Fruit fly (Drosophila melanogaster) whole organism, embryonic: ENCODE measurements around the gene Mipp2.
A peak's percentile ranks its signal among the peaks of the same experiment; 100 is the strongest.

Experiments used
- Aef1 ChIP-seq: fragments of 200-800 bp; sonication (Bioruptor generic); IDR thresholded peaks from 3 replicates; pipeline ENCODE4 v1.3.6; 2022; ENCODE audit warnings: missing biosample characterization, missing genetic modification characterization
- BEAF-32 ChIP-seq: fragments of 200-800 bp; sonication (Bioruptor generic); optimal IDR thresholded peaks from 3 replicates; lab custom pipeline; 2017; ENCODE audit warnings: missing biosample characterization, missing genetic modification characterization, mild to moderate bottlenecking, moderate library complexity, missing genetic modification reagents
- CG10366 ChIP-seq: fragments of 200-800 bp; sonication (Bioruptor generic); IDR thresholded peaks from 2 replicates; pipeline ENCODE4 v1.3.6; 2022; ENCODE audit warnings: missing biosample characterization, missing genetic modification characterization
- CG11504 ChIP-seq: fragments of 200-800 bp; sonication (Bioruptor generic); optimal IDR thresholded peaks from 3 replicates; lab custom pipeline; 2019; ENCODE audit warnings: missing biosample characterization, mild to moderate bottlenecking, missing genetic modification characterization, moderate library complexity
- CG11696 ChIP-seq: fragments of 200-800 bp; sonication (Bioruptor generic); IDR thresholded peaks from 2 replicates; pipeline ENCODE4 v1.3.6; 2022; ENCODE audit warnings: missing biosample characterization, missing genetic modification characterization
- CG12659 ChIP-seq: fragments of 200-800 bp; sonication (Bioruptor generic); optimal IDR thresholded peaks from 3 replicates; lab custom pipeline; 2017; ENCODE audit warnings: mild to moderate bottlenecking, missing biosample characterization, missing genetic modification reagents, missing genetic modification characterization
- CG14710 ChIP-seq: fragments of 200-800 bp; sonication (Bioruptor generic); optimal IDR thresholded peaks from 3 replicates; lab custom pipeline; 2019; ENCODE audit warnings: missing biosample characterization, mild to moderate bottlenecking, missing genetic modification characterization, moderate library complexity
- CG15073 ChIP-seq: fragments of 200-800 bp; sonication (Bioruptor generic); optimal IDR thresholded peaks from 2 replicates; lab custom pipeline; 2016; ENCODE audit warnings: missing biosample characterization, missing genetic modification characterization
- CG4424 ChIP-seq: fragments of 200-800 bp; sonication (Bioruptor generic); optimal IDR thresholded peaks from 3 replicates; lab custom pipeline; 2016; ENCODE audit warnings: missing biosample characterization, missing genetic modification characterization
- CG5245 ChIP-seq: fragments of 200-800 bp; sonication (Bioruptor generic); optimal IDR thresholded peaks from 3 replicates; lab custom pipeline; 2016; ENCODE audit warnings: missing biosample characterization, missing genetic modification characterization
- CG6791 ChIP-seq: fragments of 200-800 bp; sonication (Bioruptor generic); IDR thresholded peaks from 3 replicates; pipeline ENCODE4 v1.3.6; 2022; ENCODE audit warnings: missing biosample characterization, missing genetic modification characterization; ENCODE audit not compliant: partially characterized antibody
- CG9727 ChIP-seq: fragments of 200-800 bp; sonication (Bioruptor generic); optimal IDR thresholded peaks from 3 replicates; lab custom pipeline; 2017; ENCODE audit warnings: missing biosample characterization, mild to moderate bottlenecking, missing genetic modification characterization
- CG9876 ChIP-seq: fragments of 200-800 bp; sonication (Bioruptor generic); optimal IDR thresholded peaks from 2 replicates; lab custom pipeline; 2016; ENCODE audit warnings: missing biosample characterization, missing genetic modification characterization
- Camta ChIP-seq: fragments of 200-800 bp; sonication (Bioruptor generic); optimal IDR thresholded peaks from 2 replicates; lab custom pipeline; 2016; ENCODE audit warnings: missing biosample characterization, missing genetic modification characterization
- Dbx ChIP-seq: fragments of 200-800 bp; sonication (Bioruptor generic); IDR thresholded peaks from 3 replicates; pipeline ENCODE4 v1.3.6; 2022; ENCODE audit warnings: missing biosample characterization, missing genetic modification characterization
- Elba2 ChIP-seq: fragments of 200-800 bp; sonication (Bioruptor generic); optimal IDR thresholded peaks from 3 replicates; lab custom pipeline; 2016; ENCODE audit warnings: missing biosample characterization, missing genetic modification characterization
- Ets97D ChIP-seq: fragments of 200-800 bp; sonication (Bioruptor generic); optimal IDR thresholded peaks from 3 replicates; lab custom pipeline; 2016; ENCODE audit warnings: missing biosample characterization, missing genetic modification characterization
- Gug ChIP-seq: fragments of 200-800 bp; sonication (Bioruptor generic); IDR thresholded peaks from 4 replicates; pipeline ENCODE4 v1.3.6; 2022; ENCODE audit warnings: missing biosample characterization, missing genetic modification characterization
- HLH3B ChIP-seq: fragments of 200-800 bp; sonication (Bioruptor generic); IDR thresholded peaks from 2 replicates; pipeline ENCODE4 v1.3.6; 2022; ENCODE audit warnings: missing biosample characterization, missing genetic modification characterization
- Meics ChIP-seq: fragments of 200-800 bp; sonication (Bioruptor generic); optimal IDR thresholded peaks from 2 replicates; lab custom pipeline; 2017; ENCODE audit warnings: missing biosample characterization, mild to moderate bottlenecking, missing genetic modification characterization
- Opbp ChIP-seq: fragments of 200-800 bp; sonication (Bioruptor generic); IDR thresholded peaks from 3 replicates; pipeline ENCODE4 v1.3.6; 2022; ENCODE audit warnings: missing biosample characterization, missing genetic modification characterization; ENCODE audit not compliant: partially characterized antibody
- Rfx ChIP-seq: fragments of 200-800 bp; sonication (Bioruptor generic); IDR thresholded peaks from 2 replicates; pipeline ENCODE4 v1.3.6; 2022; ENCODE audit warnings: missing biosample characterization, missing genetic modification characterization
- Side ChIP-seq: fragments of 200-800 bp; sonication (Bioruptor generic); optimal IDR thresholded peaks from 2 replicates; lab custom pipeline; 2016; ENCODE audit warnings: missing biosample characterization, missing genetic modification characterization
- aop ChIP-seq: fragments of 200-800 bp; sonication (Bioruptor generic); IDR thresholded peaks from 2 replicates; pipeline ENCODE4 v1.3.6; 2022; ENCODE audit warnings: missing biosample characterization, missing genetic modification characterization
- ase ChIP-seq: fragments of 200-800 bp; sonication (Bioruptor generic); IDR thresholded peaks from 3 replicates; pipeline ENCODE4 v1.3.6; 2022; ENCODE audit warnings: missing biosample characterization, missing genetic modification characterization
- crp ChIP-seq, 2 experiments: fragments of 200-800 bp; sonication (Bioruptor generic); optimal IDR thresholded peaks; 2 replicates in 1 of 2; 3 replicates in 1 of 2; lab custom pipeline; 2017; ENCODE audit warnings: missing biosample characterization in 2 of 2, missing genetic modification characterization in 2 of 2, mild to moderate bottlenecking in 1 of 2, moderate library complexity in 1 of 2
- da ChIP-seq: fragments of 200-800 bp; sonication (Bioruptor generic); optimal IDR thresholded peaks from 2 replicates; lab custom pipeline; 2016; ENCODE audit warnings: missing biosample characterization, missing genetic modification characterization
- dmrt11E ChIP-seq: fragments of 200-800 bp; sonication (Bioruptor generic); optimal IDR thresholded peaks from 3 replicates; lab custom pipeline; 2018; ENCODE audit warnings: missing biosample characterization, mild to moderate bottlenecking, missing genetic modification characterization, moderate library complexity
- dmrt99B ChIP-seq: fragments of 200-800 bp; sonication (Bioruptor generic); optimal IDR thresholded peaks from 2 replicates; lab custom pipeline; 2018; ENCODE audit warnings: missing biosample characterization, mild to moderate bottlenecking, missing genetic modification characterization, moderate library complexity
- ems ChIP-seq: fragments of 200-800 bp; sonication (Bioruptor generic); optimal IDR thresholded peaks from 3 replicates; lab custom pipeline; 2016; ENCODE audit warnings: missing biosample characterization, missing genetic modification characterization
- ewg ChIP-seq: fragments of 200-800 bp; sonication (Bioruptor generic); optimal IDR thresholded peaks from 3 replicates; lab custom pipeline; 2017; ENCODE audit warnings: mild to moderate bottlenecking, missing biosample characterization, missing genetic modification reagents, missing genetic modification characterization
- insv ChIP-seq, 2 experiments: fragments of 200-800 bp; sonication (Bioruptor generic); optimal IDR thresholded peaks; 3 replicates each; lab custom pipeline; 2016 to 2018; ENCODE audit warnings: missing biosample characterization in 2 of 2, missing genetic modification characterization in 2 of 2
- lab ChIP-seq: fragments of 200-800 bp; sonication (Bioruptor generic); optimal IDR thresholded peaks from 3 replicates; lab custom pipeline; 2017; ENCODE audit warnings: missing biosample characterization, missing genetic modification characterization, mild to moderate bottlenecking, moderate library complexity, missing genetic modification reagents
- mam ChIP-seq: fragments of 200-800 bp; sonication (Bioruptor generic); optimal IDR thresholded peaks from 3 replicates; lab custom pipeline; 2016; ENCODE audit warnings: missing biosample characterization, missing genetic modification characterization
- mirr ChIP-seq: fragments of 200-800 bp; sonication (Bioruptor generic); optimal IDR thresholded peaks from 3 replicates; lab custom pipeline; 2018; ENCODE audit warnings: missing biosample characterization, mild to moderate bottlenecking, missing genetic modification characterization
- pho ChIP-seq: fragments of 200-800 bp; sonication (Bioruptor generic); optimal IDR thresholded peaks from 2 replicates; lab custom pipeline; 2016; ENCODE audit warnings: missing biosample characterization, missing genetic modification characterization
- pnt ChIP-seq: fragments of 200-800 bp; sonication (Bioruptor generic); optimal IDR thresholded peaks from 3 replicates; lab custom pipeline; 2016; ENCODE audit warnings: missing biosample characterization, missing genetic modification characterization
- prd ChIP-seq, 3 experiments: fragments of >200 bp in 2 of 3; fragments of 200-800 bp in 1 of 3; sonication (Bioruptor generic) in 1 of 3; optimal IDR thresholded peaks in 2 of 3; IDR thresholded peaks in 1 of 3; 2 replicates in 2 of 3; 3 replicates in 1 of 3; pipeline versions ENCODE4 v1.3.6 to Lab custom; 2017 to 2022; ENCODE audit warnings: missing biosample characterization in 1 of 3, missing genetic modification characterization in 1 of 3
- repo ChIP-seq: fragments of 200-800 bp; sonication (Bioruptor generic); optimal IDR thresholded peaks from 2 replicates; lab custom pipeline; 2016; ENCODE audit warnings: missing biosample characterization, missing genetic modification characterization
- salm ChIP-seq: fragments of 200-800 bp; sonication (Bioruptor generic); optimal IDR thresholded peaks from 2 replicates; lab custom pipeline; 2018; ENCODE audit warnings: missing biosample characterization, mild to moderate bottlenecking, missing genetic modification characterization
- seq ChIP-seq: fragments of 200-800 bp; sonication (Bioruptor generic); IDR thresholded peaks from 2 replicates; pipeline ENCODE4 v1.3.6; 2022; ENCODE audit warnings: missing biosample characterization, missing genetic modification characterization
- so ChIP-seq: fragments of 200-800 bp; sonication (Bioruptor generic); IDR thresholded peaks from 3 replicates; pipeline ENCODE4 v1.3.6; 2022; ENCODE audit warnings: missing biosample characterization, missing genetic modification characterization
- stc ChIP-seq: fragments of 200-800 bp; sonication (Bioruptor generic); IDR thresholded peaks from 2 replicates; pipeline ENCODE4 v1.3.6; 2022; ENCODE audit warnings: missing biosample characterization, missing genetic modification characterization
- stwl ChIP-seq: fragments of 200-800 bp; sonication (Bioruptor generic); optimal IDR thresholded peaks from 3 replicates; lab custom pipeline; 2018; ENCODE audit warnings: missing biosample characterization, mild to moderate bottlenecking, missing genetic modification characterization, moderate library complexity
- sug ChIP-seq: fragments of 200-800 bp; optimal IDR thresholded peaks from 2 replicates; lab custom pipeline; 2019; ENCODE audit warnings: missing biosample characterization, mild to moderate bottlenecking, missing genetic modification characterization, moderate library complexity
- tna ChIP-seq: fragments of 200-800 bp; sonication (Bioruptor generic); IDR thresholded peaks from 2 replicates; pipeline ENCODE4 v1.3.6; 2022; ENCODE audit warnings: missing biosample characterization, missing genetic modification characterization; ENCODE audit not compliant: partially characterized antibody
- unc-4 ChIP-seq: fragments of 200-800 bp; sonication (Bioruptor generic); IDR thresholded peaks from 2 replicates; pipeline ENCODE4 v1.3.6; 2022; ENCODE audit warnings: missing biosample characterization, missing genetic modification characterization; ENCODE audit not compliant: partially characterized antibody
- usp ChIP-seq: fragments of >200 bp; optimal IDR thresholded peaks from 2 replicates; lab custom pipeline; 2017; ENCODE audit warnings: missing biosample characterization, missing genetic modification characterization
- vnd ChIP-seq: fragments of 200-800 bp; sonication (Bioruptor generic); IDR thresholded peaks from 3 replicates; pipeline ENCODE4 v1.3.6; 2022; ENCODE audit warnings: missing biosample characterization, missing genetic modification characterization; ENCODE audit not compliant: partially characterized antibody
- zfh1 ChIP-seq: fragments of 200-800 bp; sonication (Bioruptor generic); IDR thresholded peaks from 3 replicates; pipeline ENCODE4 v1.3.6; 2022; ENCODE audit warnings: missing biosample characterization, missing genetic modification characterization

Mipp2 gene

DNA sequence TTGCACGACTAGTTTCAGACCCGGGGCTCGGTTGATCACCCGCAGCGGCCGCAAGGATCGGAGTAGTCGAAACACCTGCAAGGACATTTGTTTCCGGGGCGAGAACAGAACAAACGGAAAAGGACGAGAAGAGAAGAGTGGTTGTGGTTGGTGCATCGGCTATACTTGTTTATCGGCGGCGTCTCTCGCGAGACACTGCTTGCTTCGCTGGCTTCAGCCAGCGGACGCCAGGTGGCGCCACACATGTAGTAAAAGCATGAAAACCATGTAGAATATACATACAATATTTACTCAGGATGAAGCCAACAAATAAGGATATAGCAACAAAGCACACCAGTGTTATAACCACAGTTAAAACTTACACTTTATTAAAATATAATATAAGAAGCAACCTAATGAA lies 18.6 kb upstream of the Mipp2 start (continued):
- TF ChIP-seq Gug (peak; percentile 52; the same call in 1 of the 4 replicates), crp (GFP tag; optimal IDR thresholded peaks at IDR 0.05; lab: Kevin White, UChicago) (no peak), CG11696 (GFP tag; lab: Robert Waterston, UW) (0 out of 2 replicates have a peak, but pooled peaks have one; percentile 23), prd (optimal IDR thresholded peaks at IDR 0.05; lab: Kevin White, UChicago) (no peak), prd (GFP tag; IDR thresholded peaks at IDR 0.05; lab: Robert Waterston, UW) (peak; percentile 55; the same call in 2 of the 3 replicates), CG14710 (peak; percentile 20), CG12659 (GFP tag; lab: Kevin White, UChicago) (no peak), CG4424 (GFP tag; lab: Kevin White, UChicago) (peak; percentile 50), Side (GFP tag; lab: Kevin White, UChicago) (no peak), CG5245 (GFP tag; lab: Kevin White, UChicago) (peak; percentile 29), Opbp (GFP tag; lab: Robert Waterston, UW) (peak; percentile 53; the same call in 2 of the 3 replicates), so (GFP tag; lab: Robert Waterston, UW) (no peak), usp (no peak), Meics (GFP tag; lab: Kevin White, UChicago) (peak; percentile 23), da (GFP tag; lab: Kevin White, UChicago) (peak; percentile 3), Dbx (GFP tag; lab: Robert Waterston, UW) (peak; percentile 68; the same call in 2 of the 3 replicates), unc-4 (GFP tag; lab: Robert Waterston, UW) (no peak), Elba2 (GFP tag; lab: Kevin White, UChicago) (no peak), ems (GFP tag; lab: Kevin White, UChicago) (no peak), insv (GFP tag; optimal IDR thresholded peaks at IDR 0.05; lab: Kevin White, UChicago) (peak in 1 of 2 experiments; percentile 4), mirr (GFP tag; lab: Kevin White, UChicago) (no peak), mam (GFP tag; lab: Kevin White, UChicago) (peak; percentile 27), pnt (GFP tag; lab: Kevin White, UChicago) (peak; percentile 4), ewg (GFP tag; lab: Kevin White, UChicago) (peak; percentile 42), seq (GFP tag; lab: Robert Waterston, UW) (no peak), stc (no peak), BEAF-32 (GFP tag; lab: Kevin White, UChicago) (no peak), Rfx (peak; percentile 86), lab (GFP tag; lab: Kevin White, UChicago) (peak; percentile 40), CG6791 (GFP tag; lab: Robert Waterston, UW) (0 out of 3 replicates have a peak, but pooled peaks have one; percentile 60), dmrt99B (tag; lab: Kevin White, UChicago) (no peak), tna (GFP tag; lab: Robert Waterston, UW) (no peak), pho (GFP tag; lab: Kevin White, UChicago) (no peak), salm (tag; lab: Kevin White, UChicago) (no peak), CG9727 (GFP tag; lab: Kevin White, UChicago) (peak; percentile 17), sug (tag; lab: Kevin White, UChicago) (no peak), Aef1 (GFP tag; lab: Robert Waterston, UW) (peak; percentile 47; the same call in 1 of the 3 replicates), CG11504 (tag; lab: Kevin White, UChicago) (no peak), aop (peak; percentile 51; the same call in 1 of the 2 replicates), dmrt11E (tag; lab: Kevin White, UChicago) (peak; percentile 44), zfh1 (GFP tag; lab: Robert Waterston, UW) (peak; percentile 60; the same call in 1 of the 3 replicates), CG15073 (GFP tag; lab: Kevin White, UChicago) (no peak), stwl (tag; lab: Kevin White, UChicago) (peak; percentile 41), repo (GFP tag; lab: Kevin White, UChicago) (peak; percentile 25), CG9876 (GFP tag; lab: Kevin White, UChicago) (peak; percentile 45), Camta (peak; percentile 22), vnd (GFP tag; lab: Robert Waterston, UW) (no peak), Ets97D (GFP tag; lab: Kevin White, UChicago) (no peak), ase (GFP tag; lab: Robert Waterston, UW) (no peak), HLH3B (GFP tag; lab: Robert Waterston, UW) (peak; percentile 49; the same call in 1 of the 2 replicates), CG10366 (GFP tag; lab: Robert Waterston, UW) (peak; percentile 53; the same call in 1 of the 2 replicates)
